Worm (Caenorhabditis elegans) whole organism, L3 larva: ENCODE measurements around the gene srg-62.

Source experiments
- egl-27 ChIP-seq: sonication (generic microtip); optimal IDR thresholded peaks from 4 replicates; lab custom pipeline; 2017; ENCODE audit warnings: missing biosample characterization, missing genetic modification reagents, missing genetic modification characterization
- lin-15B ChIP-seq: fragments of 150-350 bp; optimal IDR thresholded peaks from 2 replicates; lab custom pipeline; 2014; ENCODE audit warnings: missing biosample characterization, missing genetic modification characterization
- nhr-11 ChIP-seq: fragments of 150-350 bp; optimal IDR thresholded peaks from 2 replicates; lab custom pipeline; 2014; ENCODE audit warnings: missing biosample characterization, missing genetic modification characterization
- nhr-23 ChIP-seq: fragments of 150-350 bp; optimal IDR thresholded peaks from 2 replicates; lab custom pipeline; 2014; ENCODE audit warnings: missing biosample characterization, missing genetic modification reagents, missing genetic modification characterization
- nhr-25 ChIP-seq: sonication (generic microtip); optimal IDR thresholded peaks from 2 replicates; lab custom pipeline; 2017; ENCODE audit warnings: missing biosample characterization, missing genetic modification characterization
- nhr-76 ChIP-seq: fragments of 150-350 bp; sonication (generic microtip); optimal IDR thresholded peaks from 5 replicates; lab custom pipeline; 2014; ENCODE audit warnings: missing biosample characterization, missing genetic modification characterization
- pqm-1 ChIP-seq: fragments of 150-350 bp; optimal IDR thresholded peaks from 2 replicates; lab custom pipeline; 2017; ENCODE audit warnings: missing biosample characterization, missing genetic modification characterization, inconsistent platforms
- skn-1 ChIP-seq: fragments of 150-350 bp; optimal IDR thresholded peaks from 2 replicates; lab custom pipeline; 2014; ENCODE audit warnings: missing biosample characterization, missing genetic modification characterization
- snpc-4 ChIP-seq: fragments of 150-350 bp; optimal IDR thresholded peaks from 2 replicates; lab custom pipeline; 2014; ENCODE audit warnings: missing biosample characterization, missing genetic modification characterization

- no peak for TF ChIP-seq nhr-25 (tag; lab: Kevin White, UChicago)
- no peak for TF ChIP-seq snpc-4 (tag; lab: Kevin White, UChicago)
- TF ChIP-seq skn-1 (tag; lab: Kevin White, UChicago), result no peak
- TF ChIP-seq pqm-1 (tag; lab: Kevin White, UChicago), result no peak
- TF ChIP-seq nhr-11, result no peak
- no peak for TF ChIP-seq lin-15B (tag; lab: Kevin White, UChicago)
- no peak for TF ChIP-seq egl-27 (tag; lab: Kevin White, UChicago)
- no peak for TF ChIP-seq nhr-23
- no peak for TF ChIP-seq nhr-76 (tag; lab: Kevin White, UChicago)
These were observed 38.9 kb downstream of the srg-62 start for ce11 chrV:2703299-2703698.
